Worm (Caenorhabditis elegans): ENCODE measurements around the gene acl-14.

- TF ChIP-seq him-1 (tag; optimal IDR thresholded peaks at IDR 0.05) (no peak), W03F9.2 (tag; optimal IDR thresholded peaks at IDR 0.05) (no peak)
Measured at ce11 chrV:9328670-9329069, 4.8 kb downstream of the acl-14 start, which contains the start of gene K07B1.4.

Data from whole organism, L4/young adult.